Fruit fly (Drosophila melanogaster) whole organism, pupa: Measurements from ENCODE around the gene Trxr1.

Experiments
- CG14655 ChIP-seq: fragments of 200-800 bp; sonication (Bioruptor generic); optimal IDR thresholded peaks from 3 replicates; lab custom pipeline; 2017; ENCODE audit warnings: mild to moderate bottlenecking, missing biosample characterization, missing genetic modification reagents, missing genetic modification characterization
- fd96Ca ChIP-seq: fragments of 200-800 bp; sonication (Bioruptor generic); IDR thresholded peaks from 3 replicates; pipeline ENCODE4 v1.3.6; 2022; ENCODE audit warnings: missing biosample characterization, missing genetic modification characterization

DNA sequence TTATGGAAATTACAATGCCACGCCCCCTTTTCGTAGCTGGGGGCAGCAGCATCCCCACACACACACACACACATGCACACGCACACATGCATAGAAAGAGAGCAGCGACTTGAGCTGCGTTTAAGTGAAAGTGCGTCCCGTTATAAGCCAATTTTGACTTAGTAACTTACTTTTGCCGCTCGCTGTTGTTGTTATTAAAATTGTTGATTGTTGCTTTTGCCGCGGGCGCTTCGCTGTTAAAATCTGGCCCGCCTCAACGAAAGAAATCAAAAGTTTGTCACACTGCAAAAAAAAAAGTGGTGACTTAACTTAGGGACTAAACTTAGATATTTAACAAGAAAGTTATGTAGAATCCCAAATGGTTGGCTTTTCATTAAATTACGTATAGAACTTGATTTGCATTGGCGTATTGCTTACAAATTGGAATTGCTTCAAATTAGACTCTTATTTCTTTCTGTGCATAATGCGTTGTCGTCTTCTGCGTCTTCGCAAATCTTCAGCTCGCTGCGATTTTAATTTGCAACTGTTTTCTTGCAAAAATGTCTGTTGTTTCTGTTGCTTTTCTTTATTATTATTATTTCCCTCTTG, 12.5 kb downstream of the Trxr1 start:
- peak; percentile 33 for TF ChIP-seq CG14655 (GFP tag; lab: Kevin White, UChicago)
- TF ChIP-seq fd96Ca (GFP tag; lab: Robert Waterston, UW), result no peak
